Worm (Caenorhabditis elegans): Measurements from ENCODE around the gene srh-62.

srh-62 gene

DNA sequence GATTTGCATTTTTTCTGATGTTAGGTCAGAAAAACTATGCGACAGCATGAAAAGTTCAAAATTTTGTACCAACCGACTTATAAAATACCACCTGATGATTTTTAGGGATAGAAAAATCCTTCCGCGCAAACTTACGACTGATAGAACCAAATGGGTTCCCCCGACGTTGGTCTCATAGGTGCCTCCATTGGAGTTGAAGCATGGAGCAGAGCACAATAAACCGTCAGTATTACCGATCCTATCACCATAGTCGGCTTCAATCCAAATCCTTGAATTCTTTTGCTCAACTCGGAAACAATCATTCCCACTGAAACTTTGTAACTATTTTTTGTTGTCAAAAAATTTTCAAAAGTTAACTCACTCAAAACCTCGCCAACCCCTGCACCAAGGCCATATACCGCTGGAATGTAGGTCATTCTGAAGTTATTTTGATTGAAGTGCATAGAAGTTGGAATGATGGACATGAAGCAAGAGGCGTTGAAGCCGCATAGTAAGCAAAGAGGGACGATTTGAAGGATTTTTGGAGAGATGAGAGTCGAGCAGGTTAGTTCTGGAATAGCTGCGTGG lies 36.3 kb upstream of the srh-62 start:
- TF ChIP-seq efl-1 (optimal IDR thresholded peaks at IDR 0.05) = no peak
- peak in 1 of 2 experiments; percentile 21 for TF ChIP-seq efl-1 (GFP tag; optimal IDR thresholded peaks at IDR 0.05 in 1 of 2)
- TF ChIP-seq unc-98 (GFP tag; IDR thresholded peaks at IDR 0.05) = no peak

DNA sequence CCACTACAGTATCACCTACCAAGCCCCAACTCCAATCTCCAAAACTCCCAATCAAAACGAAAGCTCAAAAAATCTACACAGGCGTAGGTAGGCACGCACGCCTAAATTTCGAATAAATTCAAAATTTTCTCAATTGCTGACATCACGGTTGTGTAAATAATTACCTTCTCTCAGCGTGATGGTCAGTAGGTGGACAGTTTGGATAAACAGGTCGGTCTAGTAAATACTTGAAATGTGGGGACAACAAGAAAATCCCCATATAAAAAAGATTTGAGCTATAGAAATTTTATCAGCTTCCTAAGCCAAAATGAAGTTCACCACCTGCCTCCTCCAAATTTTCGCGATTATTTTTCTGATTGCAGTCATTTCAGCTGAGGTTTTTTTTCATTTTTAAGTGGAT lies 35.2 kb upstream of the srh-62 start, which contains the start of gene B0554.1:
B0554.1 (plus strand) TSS at position 301 of the 400 bp plus-strand sequence.
- TF ChIP-seq mep-1 (tag; optimal IDR thresholded peaks at IDR 0.05) = no peak
- TF ChIP-seq irx-1 (tag; optimal IDR thresholded peaks at IDR 0.05) = no peak

DNA sequence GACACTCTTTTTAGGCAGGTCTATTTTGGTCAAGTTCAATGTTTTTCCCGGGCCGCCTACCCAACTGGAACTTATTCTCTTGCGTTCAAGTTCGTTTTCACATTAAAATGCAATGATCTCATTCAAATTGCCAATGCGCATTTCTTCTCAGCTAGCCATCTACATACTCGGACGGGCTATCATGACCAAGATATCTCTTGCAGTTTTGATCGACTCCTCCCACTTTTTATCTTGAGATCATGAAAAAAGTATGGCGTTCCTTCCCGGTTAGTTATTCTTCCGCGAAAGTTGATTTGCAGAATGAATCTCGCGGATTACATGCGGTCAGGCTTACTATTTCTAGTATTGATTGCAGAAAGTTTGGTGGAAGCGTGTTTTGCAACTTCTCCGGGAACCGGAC lies 31.0 kb upstream of the srh-62 start, which contains the start of gene B0554.2:
B0554.2 (plus strand) TSS at position 301 of the 400 bp plus-strand sequence.
- TF ChIP-seq blmp-1 (tag; optimal IDR thresholded peaks at IDR 0.05) = no peak
- no peak for TF ChIP-seq ceh-82 (tag; optimal IDR thresholded peaks at IDR 0.05)
- TF ChIP-seq mab-9 (GFP tag; IDR thresholded peaks at IDR 0.05) = no peak
- TF ChIP-seq unc-30 (tag; optimal IDR thresholded peaks at IDR 0.05) = no peak
- no peak for TF ChIP-seq fos-1 (tag; optimal IDR thresholded peaks at IDR 0.05)
- no peak for TF ChIP-seq hlh-4 (tag; optimal IDR thresholded peaks at IDR 0.05)
- TF ChIP-seq lin-14 (GFP tag; optimal IDR thresholded peaks at IDR 0.05) = no peak
- no peak for TF ChIP-seq nhr-237 (tag; optimal IDR thresholded peaks at IDR 0.05)

DNA sequence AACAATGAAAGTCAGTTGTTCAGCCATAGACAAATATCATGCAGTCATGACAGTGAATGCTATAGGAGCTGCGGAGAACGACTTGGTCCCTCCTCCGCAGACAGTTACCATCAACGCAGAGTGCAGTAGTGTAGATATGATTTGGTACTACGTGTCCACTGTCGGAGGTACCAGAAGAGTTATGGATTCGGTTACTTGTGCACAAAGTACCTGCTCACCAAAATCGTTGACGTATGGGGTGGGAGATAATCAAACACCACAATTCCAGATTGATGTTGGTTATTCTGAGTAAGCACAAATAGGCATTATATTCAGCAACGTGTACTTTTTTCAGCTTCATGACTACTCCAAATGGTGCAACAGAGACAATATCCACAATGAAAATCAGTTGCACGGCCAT lies 30.1 kb upstream of the srh-62 start:
- TF ChIP-seq nhr-90 (tag; optimal IDR thresholded peaks at IDR 0.05; ENCODE audit: poor library complexity) (no peak), nhr-19 (GFP tag; conservative IDR thresholded peaks at IDR 0.05) (no peak), lin-13 (GFP tag; optimal IDR thresholded peaks at IDR 0.05) (no peak), fkh-8 (tag; optimal IDR thresholded peaks at IDR 0.05) (no peak), hlh-17 (GFP tag; optimal IDR thresholded peaks at IDR 0.05; ENCODE audit: borderline replicate concordance) (no peak), egl-13 (tag; optimal IDR thresholded peaks at IDR 0.05) (no peak)

DNA sequence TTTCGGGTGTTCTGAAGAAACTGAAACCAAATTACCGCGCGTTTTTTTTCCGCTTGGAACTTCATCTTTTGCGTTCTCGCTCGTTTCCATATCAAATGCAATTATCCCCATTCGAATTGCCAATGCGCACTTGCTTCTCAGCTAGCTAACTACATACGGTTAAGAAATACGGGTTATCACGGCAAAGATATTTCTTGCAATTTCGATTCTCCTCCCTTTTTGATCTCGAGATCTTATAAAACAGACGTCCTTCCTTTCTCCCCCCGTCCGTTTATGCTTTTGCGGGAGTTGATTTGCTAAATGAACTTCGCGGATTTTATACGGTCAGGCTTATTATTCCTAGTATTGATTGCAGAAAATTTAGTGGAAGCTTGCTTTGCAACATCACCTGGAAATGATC lies 25.9 kb upstream of the srh-62 start, which contains the start of gene B0554.4:
B0554.4 (plus strand) TSS at position 301 of the 400 bp plus-strand sequence.
- TF ChIP-seq nhr-84 (tag; optimal IDR thresholded peaks at IDR 0.05) = no peak
- no peak for TF ChIP-seq elt-3 (tag; optimal IDR thresholded peaks at IDR 0.05)
- TF ChIP-seq ceh-82 (tag; optimal IDR thresholded peaks at IDR 0.05) = no peak
- TF ChIP-seq irx-1 (tag; optimal IDR thresholded peaks at IDR 0.05) = no peak
- no peak for TF ChIP-seq ces-1 (GFP tag; optimal IDR thresholded peaks at IDR 0.05)
- no peak for TF ChIP-seq blmp-1 (tag; optimal IDR thresholded peaks at IDR 0.05)
- TF ChIP-seq lin-39 (tag; optimal IDR thresholded peaks at IDR 0.05) = no peak
- no peak for TF ChIP-seq unc-86 (tag; optimal IDR thresholded peaks at IDR 0.05)
- TF ChIP-seq nhr-77 (tag; optimal IDR thresholded peaks at IDR 0.05) = no peak
- no peak for TF ChIP-seq fkh-8 (tag; optimal IDR thresholded peaks at IDR 0.05)
- TF ChIP-seq sup-37 (GFP tag; optimal IDR thresholded peaks at IDR 0.05) = no peak
- no peak for TF ChIP-seq nhr-85 (tag)
- TF ChIP-seq Y116A8C.19 (tag; optimal IDR thresholded peaks at IDR 0.05; ENCODE audit: borderline replicate concordance) = no peak
- TF ChIP-seq egl-27 (tag; optimal IDR thresholded peaks at IDR 0.05) = no peak
- TF ChIP-seq elt-2 (tag; optimal IDR thresholded peaks at IDR 0.05) = no peak

DNA sequence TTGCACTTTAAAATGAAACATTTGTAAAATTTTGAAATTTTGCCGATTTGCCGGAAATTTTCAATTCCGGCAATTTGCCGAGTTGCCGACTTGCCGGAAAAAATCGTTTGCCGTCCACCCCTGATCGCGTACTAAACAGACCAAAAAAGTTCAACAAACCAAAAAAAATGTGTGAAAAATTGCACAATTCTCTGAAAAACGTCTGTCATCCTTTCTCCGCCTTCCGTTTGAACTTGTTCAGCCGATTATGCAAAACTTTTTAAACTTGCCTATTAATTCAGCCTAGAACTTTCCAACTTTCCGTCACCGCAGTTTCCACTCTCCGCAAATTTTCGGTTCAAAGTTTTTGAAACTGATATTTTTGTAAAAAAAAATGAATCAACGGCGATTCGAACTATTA lies 21.2 kb upstream of the srh-62 start, which contains the start of gene B0554.5:
B0554.5 (plus strand) TSS at position 301 of the 400 bp plus-strand sequence.
- TF ChIP-seq elt-2 (tag; optimal IDR thresholded peaks at IDR 0.05) = no peak
- TF ChIP-seq fkh-8 (tag; optimal IDR thresholded peaks at IDR 0.05) = no peak
- no peak for TF ChIP-seq nhr-12 (tag; optimal IDR thresholded peaks at IDR 0.05)
- no peak for TF ChIP-seq lin-14 (GFP tag; optimal IDR thresholded peaks at IDR 0.05)
- no peak for TF ChIP-seq ets-5 (GFP tag; IDR thresholded peaks at IDR 0.05)
- no peak for TF ChIP-seq tbx-2 (tag; optimal IDR thresholded peaks at IDR 0.05)
- no peak for TF ChIP-seq unc-130 (tag; optimal IDR thresholded peaks at IDR 0.05)
- TF ChIP-seq zip-4 (GFP tag; optimal IDR thresholded peaks at IDR 0.05) = no peak
- TF ChIP-seq dpl-1 (GFP tag; optimal IDR thresholded peaks at IDR 0.05) = no peak
